Worm (Caenorhabditis elegans) whole organism, L4 larva: Measurements from ENCODE around the gene Y41C4A.11.
A peak's percentile ranks its signal among the peaks of the same experiment; 100 is the strongest.

Experiments
- F49E8.2 ChIP-seq: sonication (generic microtip); optimal IDR thresholded peaks from 2 replicates; lab custom pipeline; 2016; ENCODE audit warnings: missing compliant biosample characterization, mild to moderate bottlenecking, missing genetic modification characterization, borderline replicate concordance
- Y5F2A.4 ChIP-seq: fragments of 200-800 bp; sonication (Bioruptor generic); optimal IDR thresholded peaks from 2 replicates; lab custom pipeline; 2018; ENCODE audit warnings: mild to moderate bottlenecking, missing genetic modification characterization, missing compliant biosample characterization
- aha-1 ChIP-seq: fragments of 150-350 bp; peaks from one replicate; lab custom pipeline; 2014; ENCODE audit warnings: missing biosample characterization, missing genetic modification characterization
- aly-2 ChIP-seq: sonication (generic microtip); optimal IDR thresholded peaks from 2 replicates; lab custom pipeline; 2018; ENCODE audit warnings: missing biosample characterization, missing genetic modification characterization
- arid-1 ChIP-seq: fragments of 200-800 bp; sonication (Bioruptor generic); conservative IDR thresholded peaks from 2 replicates; pipeline ENCODE4 v1.3.6; 2022; ENCODE audit warnings: missing genetic modification reagents, missing genetic modification characterization, missing compliant biosample characterization
- attf-4 ChIP-seq: sonication (generic microtip); optimal IDR thresholded peaks from 3 replicates; lab custom pipeline; 2017; ENCODE audit warnings: missing biosample characterization, missing genetic modification characterization
- ceh-44 ChIP-seq: fragments of 200-800 bp; sonication (Bioruptor generic); IDR thresholded peaks from 2 replicates; pipeline ENCODE4 v1.3.6; 2022; ENCODE audit warnings: missing genetic modification reagents, missing genetic modification characterization, missing compliant biosample characterization
- ceh-82 ChIP-seq: sonication (generic microtip); optimal IDR thresholded peaks from 2 replicates; lab custom pipeline; 2017; ENCODE audit warnings: missing biosample characterization, missing genetic modification characterization
- ces-1 ChIP-seq: fragments of 150-350 bp; sonication (generic microtip); optimal IDR thresholded peaks from 4 replicates; lab custom pipeline; 2014; ENCODE audit warnings: missing biosample characterization, missing genetic modification reagents, missing genetic modification characterization
- daf-16 ChIP-seq, 3 experiments: sonication (generic microtip); optimal IDR thresholded peaks; 2 replicates each; lab custom pipeline; 2016 to 2017; ENCODE audit warnings: missing genetic modification characterization in 3 of 3, missing genetic modification reagents in 3 of 3, mild to moderate bottlenecking in 2 of 3, missing compliant biosample characterization in 2 of 3, missing biosample characterization in 1 of 3, moderate library complexity in 1 of 3
- daf-8 ChIP-seq: fragments of 200-800 bp; sonication (Bioruptor generic); IDR thresholded peaks from 2 replicates; pipeline ENCODE4 v1.3.6; 2022; ENCODE audit warnings: missing genetic modification characterization, missing compliant biosample characterization
- dmd-6 ChIP-seq: fragments of 200-800 bp; sonication (Bioruptor generic); IDR thresholded peaks from 2 replicates; pipeline ENCODE4 v1.3.6; 2022; ENCODE audit warnings: missing genetic modification reagents, missing genetic modification characterization, missing compliant biosample characterization
- egl-27 ChIP-seq: sonication (generic microtip); optimal IDR thresholded peaks from 3 replicates; lab custom pipeline; 2017; ENCODE audit warnings: missing biosample characterization, missing genetic modification reagents, missing genetic modification characterization
- fos-1 ChIP-seq: fragments of 150-350 bp; optimal IDR thresholded peaks from 2 replicates; lab custom pipeline; 2014; ENCODE audit warnings: missing biosample characterization, missing genetic modification characterization
- gei-8 ChIP-seq: fragments of 200-800 bp; sonication (Bioruptor generic); optimal IDR thresholded peaks from 2 replicates; lab custom pipeline; 2018; ENCODE audit warnings: mild to moderate bottlenecking, missing genetic modification characterization, missing compliant biosample characterization
- hif-1 ChIP-seq, 2 experiments: sonication (generic microtip); optimal IDR thresholded peaks; 2 replicates each; lab custom pipeline; 2016 to 2017; ENCODE audit warnings: missing compliant biosample characterization in 2 of 2, missing genetic modification characterization in 2 of 2, missing genetic modification reagents in 2 of 2, missing genotype in 2 of 2, mild to moderate bottlenecking in 1 of 2
- lin-13 ChIP-seq: fragments of 150-350 bp; optimal IDR thresholded peaks from 2 replicates; lab custom pipeline; 2014; ENCODE audit warnings: missing biosample characterization, missing genetic modification reagents, missing genetic modification characterization
- lir-3 ChIP-seq: sonication (generic microtip); optimal IDR thresholded peaks from 2 replicates; lab custom pipeline; 2016; ENCODE audit warnings: mild to moderate bottlenecking, missing genetic modification characterization, missing compliant biosample characterization
- madf-9 ChIP-seq: fragments of 200-800 bp; sonication (Bioruptor generic); conservative IDR thresholded peaks from 2 replicates; pipeline ENCODE4 v1.3.6; 2022; ENCODE audit warnings: missing genetic modification reagents, missing genetic modification characterization, missing compliant biosample characterization
- mdt-29 ChIP-seq: fragments of 200-800 bp; sonication (Bioruptor generic); IDR thresholded peaks from 2 replicates; pipeline ENCODE4 v1.3.6; 2022; ENCODE audit warnings: missing genetic modification reagents, missing genetic modification characterization, missing compliant biosample characterization
- mxl-3 ChIP-seq: fragments of 200-800 bp; sonication (Bioruptor generic); optimal IDR thresholded peaks from 2 replicates; lab custom pipeline; 2018; ENCODE audit warnings: mild to moderate bottlenecking, missing genetic modification characterization, missing compliant biosample characterization
- nhr-237 ChIP-seq: sonication (generic microtip); optimal IDR thresholded peaks from 2 replicates; lab custom pipeline; 2017; ENCODE audit warnings: missing biosample characterization, missing genetic modification characterization
- nhr-42 ChIP-seq: fragments of 200-800 bp; sonication (Bioruptor generic); IDR thresholded peaks from 2 replicates; pipeline ENCODE4 v1.3.6; 2022; ENCODE audit warnings: missing genetic modification characterization, missing compliant biosample characterization
- nhr-77 ChIP-seq: fragments of 150-350 bp; optimal IDR thresholded peaks from 2 replicates; lab custom pipeline; 2014; ENCODE audit warnings: missing biosample characterization, missing genetic modification characterization
- pha-4 ChIP-seq, 2 experiments: fragments of 150-350 bp in 1 of 2; fragments of 200-800 bp in 1 of 2; sonication (Bioruptor generic) in 1 of 2; IDR thresholded peaks in 1 of 2; optimal IDR thresholded peaks in 1 of 2; 2 replicates each; pipeline versions ENCODE4 v1.3.6 to Lab custom; 2014 to 2022; ENCODE audit warnings: missing genetic modification characterization in 2 of 2, missing genetic modification reagents in 2 of 2, missing biosample characterization in 1 of 2, missing compliant biosample characterization in 1 of 2
- php-3 ChIP-seq: fragments of 200-800 bp; sonication (Bioruptor generic); IDR thresholded peaks from 2 replicates; pipeline ENCODE4 v1.3.6; 2022; ENCODE audit warnings: missing genetic modification reagents, missing genetic modification characterization, missing compliant biosample characterization
- rbr-2 ChIP-seq: sonication (generic microtip); optimal IDR thresholded peaks from 2 replicates; lab custom pipeline; 2016; ENCODE audit warnings: missing genotype, missing genetic modification characterization, missing compliant biosample characterization
- set-16 ChIP-seq: fragments of 200-800 bp; sonication (Bioruptor generic); IDR thresholded peaks from 2 replicates; pipeline ENCODE4 v1.3.6; 2022; ENCODE audit warnings: missing genetic modification reagents, missing genetic modification characterization, missing compliant biosample characterization
- skn-1 ChIP-seq: fragments of 150-350 bp; optimal IDR thresholded peaks from 2 replicates; lab custom pipeline; 2014; ENCODE audit warnings: missing biosample characterization, missing genetic modification characterization
- unc-39 ChIP-seq: sonication (generic microtip); optimal IDR thresholded peaks from 2 replicates; lab custom pipeline; 2017; ENCODE audit warnings: missing biosample characterization, missing genetic modification characterization
- unc-62 ChIP-seq, 3 experiments: fragments of 150-350 bp in 1 of 3; sonication (generic microtip); optimal IDR thresholded peaks in 2 of 3; peaks in 1 of 3; 1 replicate in 1 of 3; 2 replicates in 2 of 3; lab custom pipeline; 2014 to 2017; ENCODE audit warnings: missing biosample characterization in 3 of 3, missing genetic modification characterization in 3 of 3, missing genetic modification reagents in 3 of 3, missing genotype in 1 of 3
- zip-2 ChIP-seq: fragments of 150-350 bp; optimal IDR thresholded peaks from 2 replicates; lab custom pipeline; 2014; ENCODE audit warnings: missing biosample characterization, missing genetic modification characterization

The Y41C4A.11 gene

ce11 chrIII:11746718-11747117 lies 27.1 kb downstream of the Y41C4A.11 start, which contains the start of gene mrt-2 (continued):
- TF ChIP-seq arid-1 (GFP tag; lab: Robert Waterston, UW) (0 out of 2 replicates have a peak, but pooled peaks have one; percentile 23), aha-1 (tag; lab: Kevin White, UChicago) (no peak), nhr-42 (GFP tag; lab: Robert Waterston, UW) (no peak; the same call in 1 of the 2 replicates), Y5F2A.4 (GFP tag; lab: Kevin White, UChicago) (no peak), dmd-6 (peak; percentile 46), daf-16 (GFP tag; optimal IDR thresholded peaks at IDR 0.05; lab: Kevin White, UChicago) (no peak), daf-16 (tag; optimal IDR thresholded peaks at IDR 0.05; lab: Kevin White, UChicago) (peak; percentile 47), zip-2 (tag; lab: Kevin White, UChicago) (no peak), php-3 (GFP tag; lab: Robert Waterston, UW) (no peak), ceh-82 (tag; lab: Kevin White, UChicago) (no peak), gei-8 (GFP tag; lab: Kevin White, UChicago) (no peak), madf-9 (GFP tag; lab: Robert Waterston, UW) (no peak), F49E8.2 (tag; lab: Kevin White, UChicago) (no peak), rbr-2 (tag; lab: Kevin White, UChicago) (peak; percentile 48), pha-4 (GFP tag; IDR thresholded peaks at IDR 0.05; lab: Robert Waterston, UW) (0 out of 2 replicates have a peak, but pooled peaks have one; percentile 60), pha-4 (tag; optimal IDR thresholded peaks at IDR 0.05; lab: Kevin White, UChicago) (peak; percentile 16), fos-1 (no peak), unc-62 (GFP tag; optimal IDR thresholded peaks at IDR 0.05 in 1 of 2; lab: Kevin White, UChicago) (no peak), unc-62 (tag; optimal IDR thresholded peaks at IDR 0.05; lab: Kevin White, UChicago) (no peak), nhr-77 (no peak), lir-3 (tag; lab: Kevin White, UChicago) (no peak), aly-2 (tag; lab: Kevin White, UChicago) (no peak)
- TF ChIP-seq, all 104 proteins: peak for 30

- no peak for TF ChIP-seq egl-27 (tag; lab: Kevin White, UChicago)
- peak in 1 of 2 experiments; percentile 92 for TF ChIP-seq unc-62 (GFP tag; optimal IDR thresholded peaks at IDR 0.05 in 1 of 2; lab: Kevin White, UChicago)
- no peak for TF ChIP-seq unc-62 (tag; optimal IDR thresholded peaks at IDR 0.05; lab: Kevin White, UChicago)
- TF ChIP-seq aha-1 (tag; lab: Kevin White, UChicago): peak; percentile 46
These were observed 30.6 kb downstream of the Y41C4A.11 start for ce11 chrIII:11750232-11750631.

ce11 chrIII:11750817-11751216 lies 31.2 kb downstream of the Y41C4A.11 start:
- TF ChIP-seq unc-62 (GFP tag; optimal IDR thresholded peaks at IDR 0.05 in 1 of 2; lab: Kevin White, UChicago) (peak in 1 of 2 experiments; percentile 30), unc-62 (tag; optimal IDR thresholded peaks at IDR 0.05; lab: Kevin White, UChicago) (no peak), lin-13 (no peak), zip-2 (tag; lab: Kevin White, UChicago) (no peak)

DNA sequence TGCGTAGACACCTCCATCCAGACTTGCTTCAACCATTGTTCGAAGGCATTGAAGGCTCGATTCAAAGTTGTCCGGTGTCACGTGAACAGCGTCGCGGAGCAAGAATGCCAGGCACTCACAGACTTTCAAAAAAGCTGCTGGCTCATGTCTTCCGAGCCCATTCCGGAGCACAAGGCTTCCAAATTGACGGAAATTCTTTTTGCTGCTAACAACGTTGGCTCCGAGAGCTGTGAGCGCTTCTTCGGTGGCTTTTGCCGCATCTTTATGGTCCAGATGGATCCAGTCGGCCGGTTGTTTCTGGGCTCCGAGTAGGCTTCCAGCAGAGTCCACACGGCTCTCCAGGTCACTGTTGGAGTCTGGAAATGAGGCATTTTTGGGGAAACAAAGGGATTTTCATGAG lies 38.2 kb downstream of the Y41C4A.11 start:
- peak in 1 of 2 experiments; percentile 17 for TF ChIP-seq unc-62 (GFP tag; optimal IDR thresholded peaks at IDR 0.05 in 1 of 2; lab: Kevin White, UChicago)
- no peak for TF ChIP-seq unc-62 (tag; optimal IDR thresholded peaks at IDR 0.05; lab: Kevin White, UChicago)
- no peak for TF ChIP-seq daf-8 (GFP tag; lab: Robert Waterston, UW)
- TF ChIP-seq rbr-2 (tag; lab: Kevin White, UChicago): no peak
- no peak for TF ChIP-seq attf-4 (tag; lab: Kevin White, UChicago)
- TF ChIP-seq unc-39 (tag; lab: Kevin White, UChicago): no peak
- TF ChIP-seq mdt-29: no peak
- no peak for TF ChIP-seq nhr-237 (tag; lab: Kevin White, UChicago)
- no peak for TF ChIP-seq mxl-3 (GFP tag; lab: Kevin White, UChicago)
- peak; percentile 52 for TF ChIP-seq set-16

ce11 chrIII:11760634-11761033 lies 41.0 kb downstream of the Y41C4A.11 start:
- TF ChIP-seq nhr-237 (tag; lab: Kevin White, UChicago): no peak
- no peak for TF ChIP-seq skn-1
- TF ChIP-seq set-16: peak; percentile 75
- no peak for TF ChIP-seq dmd-6
- no peak for TF ChIP-seq hif-1 (tag; optimal IDR thresholded peaks at IDR 0.05; lab: Kevin White, UChicago)
- no peak for TF ChIP-seq ceh-44
- TF ChIP-seq ces-1 (GFP tag; lab: Kevin White, UChicago): no peak
